Worm (Caenorhabditis elegans) whole organism, young adult: Measurements from ENCODE around the gene srd-44.

ENCODE experiments used
- B0035.1 ChIP-seq: sonication (generic microtip); optimal IDR thresholded peaks from 2 replicates; lab custom pipeline; 2016; ENCODE audit warnings: missing genetic modification characterization, mild to moderate bottlenecking, missing compliant biosample characterization, missing genotype, missing genetic modification reagents
- C06A6.2 ChIP-seq: fragments of 200-800 bp; sonication (Bioruptor generic); conservative IDR thresholded peaks from 2 replicates; pipeline ENCODE4 v1.3.6; 2022; ENCODE audit warnings: missing genetic modification characterization, missing compliant biosample characterization
- F10E7.11 ChIP-seq: sonication (generic microtip); optimal IDR thresholded peaks from 2 replicates; lab custom pipeline; 2017; ENCODE audit warnings: mild to moderate bottlenecking, missing genetic modification characterization, moderate library complexity, missing compliant biosample characterization
- F37B4.10 ChIP-seq: fragments of 200-800 bp; sonication (Bioruptor generic); IDR thresholded peaks from 2 replicates; pipeline ENCODE4 v1.3.6; 2022; ENCODE audit warnings: missing genetic modification characterization, missing compliant biosample characterization
- F55B11.4 ChIP-seq: sonication (generic microtip); optimal IDR thresholded peaks from 2 replicates; lab custom pipeline; 2016; ENCODE audit warnings: missing compliant biosample characterization, missing genetic modification characterization, borderline replicate concordance; ENCODE audit not compliant: insufficient read depth
- F57A8.1 ChIP-seq: fragments of 200-800 bp; sonication (Bioruptor generic); optimal IDR thresholded peaks from 2 replicates; lab custom pipeline; 2018; ENCODE audit warnings: mild to moderate bottlenecking, missing genetic modification characterization, moderate library complexity, missing compliant biosample characterization
- K11D2.4 ChIP-seq: fragments of 200-800 bp; sonication (Bioruptor generic); IDR thresholded peaks from 2 replicates; pipeline ENCODE4 v1.3.6; 2022; ENCODE audit warnings: missing genetic modification reagents, missing genetic modification characterization, missing compliant biosample characterization
- Y56A3A.18 ChIP-seq: fragments of 200-800 bp; sonication (Bioruptor generic); IDR thresholded peaks from 2 replicates; pipeline ENCODE4 v1.3.6; 2022; ENCODE audit warnings: missing genetic modification reagents, missing genetic modification characterization, missing compliant biosample characterization
- Y67H2A.10 ChIP-seq: fragments of 200-800 bp; sonication (Bioruptor generic); conservative IDR thresholded peaks from 2 replicates; pipeline ENCODE4 v1.3.6; 2022; ENCODE audit warnings: missing genetic modification reagents, missing genetic modification characterization, missing compliant biosample characterization
- Y79H2A.3 ChIP-seq: fragments of 200-800 bp; sonication (Bioruptor generic); conservative IDR thresholded peaks from 2 replicates; pipeline ENCODE4 v1.3.6; 2022; ENCODE audit warnings: missing genetic modification reagents, missing genetic modification characterization, missing compliant biosample characterization
- Y95B8A.8 ChIP-seq: fragments of 200-800 bp; sonication (Bioruptor generic); IDR thresholded peaks from 2 replicates; pipeline ENCODE4 v1.3.6; 2022; ENCODE audit warnings: missing genetic modification reagents, missing genetic modification characterization, missing compliant biosample characterization
- aptf-2 ChIP-seq: fragments of 200-800 bp; sonication (Bioruptor generic); conservative IDR thresholded peaks from 2 replicates; pipeline ENCODE4 v1.3.6; 2022; ENCODE audit warnings: missing genetic modification reagents, missing genetic modification characterization, missing compliant biosample characterization
- atf-7 ChIP-seq: sonication (generic microtip); optimal IDR thresholded peaks from 2 replicates; lab custom pipeline; 2017; ENCODE audit warnings: mild to moderate bottlenecking, missing genetic modification characterization, missing compliant biosample characterization
- attf-6 ChIP-seq: fragments of 200-800 bp; sonication (Bioruptor generic); IDR thresholded peaks from 2 replicates; pipeline ENCODE4 v1.3.6; 2022; ENCODE audit warnings: missing genetic modification reagents, missing genetic modification characterization, missing compliant biosample characterization
- bed-1 ChIP-seq: fragments of 200-800 bp; sonication (Bioruptor generic); IDR thresholded peaks from 2 replicates; pipeline ENCODE4 v1.3.6; 2022; ENCODE audit warnings: missing genetic modification reagents, missing genetic modification characterization, missing compliant biosample characterization
- bed-2 ChIP-seq: fragments of 200-800 bp; sonication (Bioruptor generic); IDR thresholded peaks from 2 replicates; pipeline ENCODE4 v1.3.6; 2022; ENCODE audit warnings: missing genetic modification reagents, missing genetic modification characterization, missing compliant biosample characterization
- cebp-2 ChIP-seq: fragments of 200-800 bp; sonication (Bioruptor generic); IDR thresholded peaks from 2 replicates; pipeline ENCODE4 v1.3.6; 2022; ENCODE audit warnings: missing genetic modification characterization, missing compliant biosample characterization
- ceh-58 ChIP-seq: fragments of 200-800 bp; sonication (Bioruptor generic); IDR thresholded peaks from 2 replicates; pipeline ENCODE4 v1.3.6; 2022; ENCODE audit warnings: missing genetic modification characterization, missing compliant biosample characterization
- ceh-91 ChIP-seq: fragments of 200-800 bp; sonication (Bioruptor generic); IDR thresholded peaks from 2 replicates; pipeline ENCODE4 v1.3.6; 2022; ENCODE audit warnings: missing genetic modification reagents, missing genetic modification characterization, missing compliant biosample characterization
- dpl-1 ChIP-seq: fragments of 150-350 bp; optimal IDR thresholded peaks from 2 replicates; lab custom pipeline; 2014; ENCODE audit warnings: missing biosample characterization, missing genetic modification reagents, missing genetic modification characterization
- egl-18 ChIP-seq: fragments of 200-800 bp; sonication (Bioruptor generic); IDR thresholded peaks from 2 replicates; pipeline ENCODE4 v1.3.6; 2022; ENCODE audit warnings: missing genetic modification reagents, missing genetic modification characterization, missing compliant biosample characterization
- egl-44 ChIP-seq: fragments of 200-800 bp; sonication (Bioruptor generic); IDR thresholded peaks from 2 replicates; pipeline ENCODE4 v1.3.6; 2022; ENCODE audit warnings: missing genetic modification reagents, missing genetic modification characterization, missing compliant biosample characterization
- ets-4 ChIP-seq: fragments of 200-800 bp; sonication (Bioruptor generic); optimal IDR thresholded peaks from 2 replicates; lab custom pipeline; 2018; ENCODE audit warnings: mild to moderate bottlenecking, missing genetic modification characterization, missing compliant biosample characterization
- him-1 ChIP-seq: sonication (generic microtip); optimal IDR thresholded peaks from 2 replicates; lab custom pipeline; 2016; ENCODE audit warnings: missing genotype, missing genetic modification reagents, missing genetic modification characterization, missing compliant biosample characterization
- hmg-1.2 ChIP-seq: fragments of 200-800 bp; sonication (Bioruptor generic); IDR thresholded peaks from 2 replicates; pipeline ENCODE4 v1.3.6; 2022; ENCODE audit warnings: missing genetic modification reagents, missing genetic modification characterization, missing compliant biosample characterization
- hmg-20 ChIP-seq: fragments of 200-800 bp; sonication (Bioruptor generic); IDR thresholded peaks from 2 replicates; pipeline ENCODE4 v1.3.6; 2022; ENCODE audit warnings: missing genetic modification reagents, missing genetic modification characterization, missing compliant biosample characterization
- lir-1 ChIP-seq: fragments of 200-800 bp; sonication (Bioruptor generic); conservative IDR thresholded peaks from 2 replicates; pipeline ENCODE4 v1.3.6; 2022; ENCODE audit warnings: missing genetic modification reagents, missing genetic modification characterization, missing compliant biosample characterization
- lsy-27 ChIP-seq: sonication (generic microtip); optimal IDR thresholded peaks from 2 replicates; lab custom pipeline; 2017; ENCODE audit warnings: missing genetic modification characterization, mild to moderate bottlenecking, missing compliant biosample characterization, antibody characterized with exemption, missing genotype, borderline replicate concordance; ENCODE audit not compliant: insufficient read depth
- madf-8 ChIP-seq: fragments of 200-800 bp; sonication (Bioruptor generic); conservative IDR thresholded peaks from 2 replicates; pipeline ENCODE4 v1.3.6; 2022; ENCODE audit warnings: missing genetic modification reagents, missing genetic modification characterization, missing compliant biosample characterization
- nhr-120 ChIP-seq: fragments of 200-800 bp; sonication (Bioruptor generic); IDR thresholded peaks from 2 replicates; pipeline ENCODE4 v1.3.6; 2022; ENCODE audit warnings: missing genetic modification characterization, missing compliant biosample characterization
- nhr-179 ChIP-seq: sonication (generic microtip); optimal IDR thresholded peaks from 2 replicates; lab custom pipeline; 2016; ENCODE audit warnings: mild to moderate bottlenecking, missing genetic modification characterization, missing compliant biosample characterization
- nhr-27 ChIP-seq: fragments of 200-800 bp; sonication (Bioruptor generic); optimal IDR thresholded peaks from 2 replicates; lab custom pipeline; 2018; ENCODE audit warnings: mild to moderate bottlenecking, missing genetic modification characterization, moderate library complexity, missing compliant biosample characterization
- nhr-90 ChIP-seq: sonication (generic microtip); optimal IDR thresholded peaks from 2 replicates; lab custom pipeline; 2016; ENCODE audit warnings: missing genotype, mild to moderate bottlenecking, missing genetic modification characterization, missing compliant biosample characterization
- rcor-1 ChIP-seq: fragments of 200-800 bp; sonication (Bioruptor generic); IDR thresholded peaks from 2 replicates; pipeline ENCODE4 v1.3.6; 2022; ENCODE audit warnings: missing genetic modification reagents, missing genetic modification characterization, missing compliant biosample characterization
- repo-1 ChIP-seq: sonication (generic microtip); optimal IDR thresholded peaks from 2 replicates; lab custom pipeline; 2017; ENCODE audit warnings: mild to moderate bottlenecking, missing genetic modification characterization, missing compliant biosample characterization
- sea-2 ChIP-seq: fragments of 200-800 bp; sonication (Bioruptor generic); IDR thresholded peaks from 2 replicates; pipeline ENCODE4 v1.3.6; 2022; ENCODE audit warnings: missing genetic modification characterization, missing compliant biosample characterization
- snpc-1.1 ChIP-seq: sonication (generic microtip); optimal IDR thresholded peaks from 2 replicates; lab custom pipeline; 2017; ENCODE audit warnings: missing genetic modification characterization, mild to moderate bottlenecking, missing compliant biosample characterization, antibody characterized with exemption, moderate library complexity, missing genotype, missing genetic modification reagents; ENCODE audit not compliant: insufficient read depth
- snpc-1.3 ChIP-seq: sonication (generic microtip); optimal IDR thresholded peaks from 2 replicates; lab custom pipeline; 2017; ENCODE audit warnings: missing genetic modification characterization, mild to moderate bottlenecking, missing compliant biosample characterization, antibody characterized with exemption, moderate library complexity, missing genotype, missing genetic modification reagents; ENCODE audit not compliant: insufficient read depth
- snpc-3.4 ChIP-seq: sonication (generic microtip); optimal IDR thresholded peaks from 2 replicates; lab custom pipeline; 2017; ENCODE audit warnings: missing genetic modification characterization, mild to moderate bottlenecking, missing compliant biosample characterization, antibody characterized with exemption, moderate library complexity, missing genotype, missing genetic modification reagents
- sptf-2 ChIP-seq: fragments of 200-800 bp; sonication (Bioruptor generic); optimal IDR thresholded peaks from 2 replicates; lab custom pipeline; 2018; ENCODE audit warnings: mild to moderate bottlenecking, missing genetic modification characterization, missing compliant biosample characterization
- tbx-9 ChIP-seq: sonication (generic microtip); optimal IDR thresholded peaks from 2 replicates; lab custom pipeline; 2016; ENCODE audit warnings: borderline replicate concordance, missing genetic modification characterization, inconsistent platforms, missing compliant biosample characterization
- ztf-6 ChIP-seq: fragments of 200-800 bp; sonication (Bioruptor generic); IDR thresholded peaks from 2 replicates; pipeline ENCODE4 v1.3.6; 2022; ENCODE audit warnings: missing genetic modification reagents, missing genetic modification characterization, missing compliant biosample characterization

Gene srd-44

ce11 chrX:12306565-12306964 is 31.7 kb upstream of the srd-44 start, which contains the start of gene phf-32:
phf-32 (plus strand) TSS chrX:12306865.
- TF ChIP-seq repo-1 (tag; lab: Kevin White, UChicago) (no peak), Y79H2A.3 (no peak), sea-2 (no peak), nhr-90 (tag; lab: Kevin White, UChicago) (no peak), Y95B8A.8 (GFP tag; lab: Robert Waterston, UW) (no peak), egl-18 (no peak), madf-8 (no peak), snpc-3.4 (tag; lab: Kevin White, UChicago) (no peak), snpc-1.3 (tag; lab: Kevin White, UChicago) (no peak), nhr-120 (GFP tag; lab: Robert Waterston, UW) (no peak), rcor-1 (GFP tag; lab: Robert Waterston, UW) (no peak), nhr-179 (tag; lab: Kevin White, UChicago) (no peak), sptf-2 (GFP tag; lab: Kevin White, UChicago) (no peak), nhr-27 (tag; lab: Kevin White, UChicago) (no peak), tbx-9 (tag; lab: Kevin White, UChicago) (no peak), B0035.1 (tag; lab: Kevin White, UChicago) (no peak), lsy-27 (tag; lab: Kevin White, UChicago) (no peak), F37B4.10 (GFP tag; lab: Robert Waterston, UW) (no peak), hmg-20 (GFP tag; lab: Robert Waterston, UW) (no peak)

ce11 chrX:12308045-12308499 is 30.2 kb upstream of the srd-44 start, which contains the start of gene F17A2.16:
F17A2.16 (plus strand) TSS chrX:12308449.
- TF ChIP-seq attf-6 (GFP tag; lab: Robert Waterston, UW), result peak; percentile 86

ce11 chrX:12313779-12314178 is 24.5 kb upstream of the srd-44 start:
- TF ChIP-seq nhr-179 (tag; lab: Kevin White, UChicago) (no peak), lir-1 (peak; percentile 57; the same call in 1 of the 2 replicates), snpc-1.1 (tag; lab: Kevin White, UChicago) (no peak), K11D2.4 (GFP tag; lab: Robert Waterston, UW) (peak; percentile 52; the same call in 1 of the 2 replicates), bed-2 (GFP tag; lab: Robert Waterston, UW) (peak; percentile 59; the same call in 1 of the 2 replicates)

DNA sequence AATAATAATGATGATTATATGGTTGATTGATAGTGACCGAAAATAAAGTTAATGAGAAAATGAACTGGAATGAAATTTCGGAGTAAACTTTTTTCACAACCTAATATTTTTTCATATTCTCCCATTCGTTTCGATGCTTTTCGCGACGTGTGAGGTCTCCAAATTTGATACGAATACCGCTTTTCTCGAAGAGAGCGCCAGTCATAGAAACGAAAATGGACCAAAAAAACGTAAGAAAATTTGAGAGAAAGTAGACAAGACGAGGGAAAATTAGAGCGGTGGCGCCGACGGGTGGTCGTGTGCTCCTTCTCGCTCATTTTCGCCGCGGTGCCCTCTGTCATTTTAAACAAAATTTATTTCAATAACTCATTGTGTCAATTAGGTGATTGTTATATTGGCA is 23.8 kb upstream of the srd-44 start:
- TF ChIP-seq him-1 (tag; lab: Kevin White, UChicago) (no peak), ceh-91 (no peak), bed-1 (no peak), hmg-1.2 (GFP tag; lab: Robert Waterston, UW) (no peak), Y56A3A.18 (GFP tag; lab: Robert Waterston, UW) (no peak), egl-44 (GFP tag; lab: Robert Waterston, UW) (no peak), aptf-2 (GFP tag; lab: Robert Waterston, UW) (no peak), cebp-2 (no peak), F10E7.11 (tag; lab: Kevin White, UChicago) (no peak), F55B11.4 (tag; lab: Kevin White, UChicago) (no peak), dpl-1 (no peak), ets-4 (no peak), Y67H2A.10 (GFP tag; lab: Robert Waterston, UW) (no peak), F57A8.1 (GFP tag; lab: Kevin White, UChicago) (no peak), ztf-6 (no peak), ceh-58 (GFP tag; lab: Robert Waterston, UW) (no peak), atf-7 (tag; lab: Kevin White, UChicago) (no peak), C06A6.2 (GFP tag; lab: Robert Waterston, UW) (no peak), lsy-27 (tag; lab: Kevin White, UChicago) (no peak)
